Fruit fly (Drosophila melanogaster) whole organism, pupa: Measurements from ENCODE around the gene CG11504.

Experiments
- CG10348 ChIP-seq: fragments of 200-800 bp; sonication (Bioruptor generic); IDR thresholded peaks from 2 replicates; pipeline ENCODE4 v1.3.6; 2022; ENCODE audit warnings: missing biosample characterization, missing genetic modification characterization
- CG12605 ChIP-seq: fragments of 200-800 bp; sonication (Bioruptor generic); IDR thresholded peaks from 2 replicates; pipeline ENCODE4 v1.3.6; 2022; ENCODE audit warnings: missing biosample characterization, missing genetic modification characterization
- CG13204 ChIP-seq: fragments of 200-800 bp; sonication (Bioruptor generic); optimal IDR thresholded peaks from 2 replicates; lab custom pipeline; 2018; ENCODE audit warnings: missing biosample characterization, mild to moderate bottlenecking, missing genetic modification characterization, moderate library complexity
- CG14655 ChIP-seq: fragments of 200-800 bp; sonication (Bioruptor generic); optimal IDR thresholded peaks from 3 replicates; lab custom pipeline; 2017; ENCODE audit warnings: mild to moderate bottlenecking, missing biosample characterization, missing genetic modification reagents, missing genetic modification characterization
- CG15710 ChIP-seq: fragments of 200-800 bp; sonication (Bioruptor generic); optimal IDR thresholded peaks from 2 replicates; lab custom pipeline; 2018; ENCODE audit warnings: missing biosample characterization, mild to moderate bottlenecking, missing genetic modification characterization, moderate library complexity
- CG17806 ChIP-seq: fragments of 200-800 bp; sonication (Bioruptor generic); optimal IDR thresholded peaks from 2 replicates; lab custom pipeline; 2018; ENCODE audit warnings: missing biosample characterization, mild to moderate bottlenecking, missing genetic modification characterization, moderate library complexity
- CG32121 ChIP-seq: fragments of 200-800 bp; sonication (Bioruptor generic); IDR thresholded peaks from 2 replicates; pipeline ENCODE4 v1.3.6; 2022; ENCODE audit warnings: missing biosample characterization, missing genetic modification characterization
- CG34367 ChIP-seq: fragments of 200-800 bp; sonication (Bioruptor generic); optimal IDR thresholded peaks from 2 replicates; lab custom pipeline; 2018; ENCODE audit warnings: missing biosample characterization, mild to moderate bottlenecking, missing genetic modification characterization
- CG4496 ChIP-seq: fragments of 200-800 bp; sonication (Bioruptor generic); IDR thresholded peaks from 3 replicates; pipeline ENCODE4 v1.3.6; 2022; ENCODE audit warnings: missing biosample characterization, missing genetic modification characterization
- CG8159 ChIP-seq: fragments of 200-800 bp; sonication (Bioruptor generic); optimal IDR thresholded peaks from 3 replicates; lab custom pipeline; 2018; ENCODE audit warnings: missing biosample characterization, mild to moderate bottlenecking, missing genetic modification characterization, moderate library complexity
- CG8301 ChIP-seq: fragments of 200-800 bp; sonication (Bioruptor generic); optimal IDR thresholded peaks from 2 replicates; lab custom pipeline; 2018; ENCODE audit warnings: missing biosample characterization, mild to moderate bottlenecking, missing genetic modification characterization
- CG9948 ChIP-seq: fragments of 200-800 bp; sonication (Bioruptor generic); optimal IDR thresholded peaks from 2 replicates; lab custom pipeline; 2018; ENCODE audit warnings: missing biosample characterization, mild to moderate bottlenecking, missing genetic modification characterization, moderate library complexity
- D1 ChIP-seq: fragments of 200-800 bp; sonication (Bioruptor generic); optimal IDR thresholded peaks from 2 replicates; lab custom pipeline; 2018; ENCODE audit warnings: missing biosample characterization, mild to moderate bottlenecking, missing genetic modification characterization, moderate library complexity
- EcR ChIP-seq: fragments of 200-800 bp; sonication (Bioruptor generic); optimal IDR thresholded peaks from 3 replicates; lab custom pipeline; 2019; ENCODE audit warnings: missing biosample characterization, missing genetic modification characterization, mild to moderate bottlenecking, moderate library complexity, missing genetic modification reagents
- Ets98B ChIP-seq: fragments of 200-800 bp; sonication (Bioruptor generic); IDR thresholded peaks from 2 replicates; pipeline ENCODE4 v1.3.6; 2022; ENCODE audit warnings: missing biosample characterization, missing genetic modification characterization
- Pif1A ChIP-seq: fragments of 200-800 bp; sonication (Bioruptor generic); optimal IDR thresholded peaks from 3 replicates; lab custom pipeline; 2016; ENCODE audit warnings: missing biosample characterization, missing genetic modification characterization
- Pif1B ChIP-seq: fragments of 200-800 bp; sonication (Bioruptor generic); optimal IDR thresholded peaks from 3 replicates; lab custom pipeline; 2016; ENCODE audit warnings: missing biosample characterization, missing genetic modification characterization
- Snoo ChIP-seq: fragments of 200-800 bp; sonication (Bioruptor generic); optimal IDR thresholded peaks from 3 replicates; lab custom pipeline; 2017; ENCODE audit warnings: missing biosample characterization, mild to moderate bottlenecking, missing genetic modification characterization, inconsistent platforms
- fd96Ca ChIP-seq: fragments of 200-800 bp; sonication (Bioruptor generic); IDR thresholded peaks from 3 replicates; pipeline ENCODE4 v1.3.6; 2022; ENCODE audit warnings: missing biosample characterization, missing genetic modification characterization
- gl ChIP-seq: fragments of 200-800 bp; sonication (Bioruptor generic); optimal IDR thresholded peaks from 2 replicates; lab custom pipeline; 2018; ENCODE audit warnings: missing biosample characterization, mild to moderate bottlenecking, missing genetic modification characterization
- rn ChIP-seq: fragments of 200-800 bp; sonication (Bioruptor generic); IDR thresholded peaks from 2 replicates; pipeline ENCODE4 v1.3.6; 2022; ENCODE audit warnings: missing biosample characterization, missing genetic modification characterization

The CG11504 gene

DNA sequence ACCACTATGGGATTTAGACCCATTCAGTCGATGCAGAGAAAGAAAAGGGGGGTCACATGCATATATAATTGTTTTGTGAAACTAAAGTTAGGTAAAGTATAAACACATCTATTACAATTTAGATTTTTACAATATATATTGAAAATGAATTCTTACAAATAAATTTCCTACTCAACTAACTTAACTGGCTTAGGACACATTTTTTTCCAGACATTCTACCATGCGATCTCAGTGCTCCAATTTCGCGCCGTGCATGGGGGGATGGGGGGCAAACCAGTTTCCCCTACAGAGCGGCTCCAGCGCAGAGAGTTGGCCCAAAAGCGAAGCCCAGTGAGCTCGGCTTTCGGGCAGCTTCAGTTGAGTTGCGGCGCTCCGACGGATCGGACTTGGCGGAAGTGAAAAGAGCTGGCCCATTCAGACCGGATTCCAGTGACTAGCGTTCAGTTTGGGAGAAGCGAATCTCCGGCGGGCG, 14.6 kb upstream of the CG11504 start, which contains the start of gene CG7896:
Gene CG7896, plus strand, starts transcription at position 354 of the 472 bp plus-strand sequence.
- peak; percentile 78 for TF ChIP-seq fd96Ca (GFP tag; lab: Robert Waterston, UW)
- TF ChIP-seq CG32121 (GFP tag; lab: Robert Waterston, UW), result peak; percentile 91
- TF ChIP-seq Pif1A (GFP tag; lab: Kevin White, UChicago), result peak; percentile 84
- TF ChIP-seq CG10348 (GFP tag; lab: Robert Waterston, UW), result no peak
- peak; percentile 74 for TF ChIP-seq CG15710 (tag; lab: Kevin White, UChicago)
- peak; percentile 40; the same call in 1 of the 2 replicates for TF ChIP-seq CG12605
- peak; percentile 88 for TF ChIP-seq CG4496
- peak; percentile 92 for TF ChIP-seq Pif1B (GFP tag; lab: Kevin White, UChicago)
- peak; percentile 79 for TF ChIP-seq rn (GFP tag; lab: Robert Waterston, UW)
- TF ChIP-seq EcR (GFP tag; lab: Kevin White, UChicago), result no peak
- TF ChIP-seq gl (tag; lab: Kevin White, UChicago), result peak; percentile 4
- TF ChIP-seq D1 (tag; lab: Kevin White, UChicago), result no peak
- TF ChIP-seq Snoo (tag; lab: Kevin White, UChicago), result peak; percentile 78
- peak; percentile 76 for TF ChIP-seq CG8301 (tag; lab: Kevin White, UChicago)
- peak; percentile 80 for TF ChIP-seq CG13204 (GFP tag; lab: Kevin White, UChicago)
- TF ChIP-seq Ets98B (GFP tag; lab: Robert Waterston, UW), result peak; percentile 81
- peak; percentile 67 for TF ChIP-seq CG9948 (tag; lab: Kevin White, UChicago)
- TF ChIP-seq CG34367 (tag; lab: Kevin White, UChicago), result peak; percentile 68
- TF ChIP-seq CG14655 (GFP tag; lab: Kevin White, UChicago), result no peak
- TF ChIP-seq CG8159 (tag; lab: Kevin White, UChicago), result peak; percentile 83
- peak; percentile 64 for TF ChIP-seq CG17806 (tag; lab: Kevin White, UChicago)

DNA sequence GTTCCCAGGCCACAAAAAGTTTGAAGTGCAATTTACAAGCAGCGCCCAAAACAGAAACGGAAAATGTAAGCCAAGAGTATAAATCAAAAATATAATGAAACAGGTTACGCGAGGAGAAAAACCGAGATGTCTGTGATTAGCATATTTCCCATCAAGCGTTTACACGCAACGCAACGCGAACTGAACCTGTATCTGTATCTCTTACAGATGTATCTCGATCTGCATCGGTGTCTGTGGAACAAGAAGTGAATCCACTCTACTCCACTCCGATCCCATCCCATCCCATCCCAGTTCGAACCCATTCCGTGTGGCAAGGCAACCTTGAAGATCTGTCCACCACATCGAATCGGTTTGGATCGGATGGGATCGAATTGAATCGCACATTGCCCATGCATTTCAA, 13.8 kb upstream of the CG11504 start:
- TF ChIP-seq CG8159 (tag; lab: Kevin White, UChicago), result peak; percentile 15
- TF ChIP-seq EcR (GFP tag; lab: Kevin White, UChicago), result no peak

DNA sequence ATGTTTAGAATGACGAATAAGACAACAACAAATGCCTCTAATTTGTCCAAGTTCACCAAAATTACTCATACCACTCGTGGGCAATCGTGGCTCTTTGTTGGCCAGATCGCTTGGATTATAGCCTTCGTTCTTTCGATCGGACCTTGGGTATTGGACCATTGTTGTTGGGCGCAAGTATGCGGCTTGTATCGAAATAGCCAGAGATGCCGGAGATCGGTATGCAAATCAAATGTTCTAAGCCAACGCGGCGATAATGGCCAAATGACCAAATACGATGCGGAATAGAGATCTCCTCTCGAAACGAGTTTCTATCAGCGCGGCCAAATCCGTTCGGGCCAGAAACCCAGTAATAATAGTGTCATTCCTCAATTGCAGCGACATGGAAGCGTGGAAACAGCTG, 12.5 kb upstream of the CG11504 start:
- TF ChIP-seq CG15710 (tag; lab: Kevin White, UChicago) (no peak), CG8301 (tag; lab: Kevin White, UChicago) (no peak), CG12605 (no peak), Ets98B (GFP tag; lab: Robert Waterston, UW) (no peak), CG17806 (tag; lab: Kevin White, UChicago) (no peak), gl (tag; lab: Kevin White, UChicago) (no peak), CG34367 (tag; lab: Kevin White, UChicago) (no peak), CG10348 (GFP tag; lab: Robert Waterston, UW) (0 out of 2 replicates have a peak, but pooled peaks have one; percentile 10), CG32121 (GFP tag; lab: Robert Waterston, UW) (no peak)

DNA sequence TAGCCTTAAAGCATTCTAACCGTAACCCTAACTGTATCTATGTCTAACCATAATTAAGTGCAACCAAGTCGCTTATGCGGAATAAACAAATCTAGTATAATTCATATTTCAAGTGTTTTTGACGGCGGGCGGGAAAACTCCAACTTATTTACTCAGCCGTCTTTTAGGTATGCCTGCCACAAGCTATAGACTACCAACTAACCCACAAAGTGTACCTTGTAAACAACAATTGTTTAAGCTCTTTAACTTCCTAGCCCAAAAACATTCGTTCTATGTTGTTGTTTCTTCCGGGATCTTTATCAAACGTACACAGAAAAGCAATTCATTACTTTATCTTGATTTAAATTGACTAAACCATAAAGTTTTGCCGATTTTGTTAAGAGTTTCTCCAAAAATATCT, 7.0 kb upstream of the CG11504 start:
- no peak for TF ChIP-seq gl (tag; lab: Kevin White, UChicago)
- no peak for TF ChIP-seq CG17806 (tag; lab: Kevin White, UChicago)
- TF ChIP-seq rn (GFP tag; lab: Robert Waterston, UW), result no peak
- TF ChIP-seq Pif1B (GFP tag; lab: Kevin White, UChicago), result no peak
- no peak for TF ChIP-seq CG8301 (tag; lab: Kevin White, UChicago)
- TF ChIP-seq CG4496, result no peak
- TF ChIP-seq CG13204 (GFP tag; lab: Kevin White, UChicago), result no peak
- TF ChIP-seq CG32121 (GFP tag; lab: Robert Waterston, UW), result no peak
- no peak for TF ChIP-seq Pif1A (GFP tag; lab: Kevin White, UChicago)
- no peak for TF ChIP-seq EcR (GFP tag; lab: Kevin White, UChicago)
- no peak for TF ChIP-seq CG10348 (GFP tag; lab: Robert Waterston, UW)
- no peak for TF ChIP-seq fd96Ca (GFP tag; lab: Robert Waterston, UW)
- TF ChIP-seq CG8159 (tag; lab: Kevin White, UChicago), result no peak
- no peak for TF ChIP-seq CG12605
- no peak for TF ChIP-seq CG9948 (tag; lab: Kevin White, UChicago)
- TF ChIP-seq Ets98B (GFP tag; lab: Robert Waterston, UW), result no peak
- no peak for TF ChIP-seq CG34367 (tag; lab: Kevin White, UChicago)

dm6 chr3R:29993134-29993533, 4.6 kb upstream of the CG11504 start, which contains the start of gene Acph-1:
Gene Acph-1 (minus strand): TSS chr3R:29993411.
- no peak for TF ChIP-seq CG12605
- no peak for TF ChIP-seq CG17806 (tag; lab: Kevin White, UChicago)
- no peak for TF ChIP-seq CG32121 (GFP tag; lab: Robert Waterston, UW)
- no peak for TF ChIP-seq CG13204 (GFP tag; lab: Kevin White, UChicago)
- no peak for TF ChIP-seq fd96Ca (GFP tag; lab: Robert Waterston, UW)
- no peak for TF ChIP-seq CG14655 (GFP tag; lab: Kevin White, UChicago)
- no peak for TF ChIP-seq EcR (GFP tag; lab: Kevin White, UChicago)
- TF ChIP-seq CG8301 (tag; lab: Kevin White, UChicago), result no peak
- TF ChIP-seq CG8159 (tag; lab: Kevin White, UChicago), result no peak
- TF ChIP-seq CG4496, result no peak
- TF ChIP-seq CG34367 (tag; lab: Kevin White, UChicago), result no peak
- no peak for TF ChIP-seq CG15710 (tag; lab: Kevin White, UChicago)
- no peak for TF ChIP-seq Snoo (tag; lab: Kevin White, UChicago)
- no peak for TF ChIP-seq CG10348 (GFP tag; lab: Robert Waterston, UW)
- no peak for TF ChIP-seq rn (GFP tag; lab: Robert Waterston, UW)
- no peak for TF ChIP-seq gl (tag; lab: Kevin White, UChicago)
- no peak for TF ChIP-seq Ets98B (GFP tag; lab: Robert Waterston, UW)
- TF ChIP-seq D1 (tag; lab: Kevin White, UChicago), result no peak
- no peak for TF ChIP-seq Pif1A (GFP tag; lab: Kevin White, UChicago)
- TF ChIP-seq CG9948 (tag; lab: Kevin White, UChicago), result no peak
